Fruit fly (Drosophila melanogaster) whole organism, wandering third instar larva: ENCODE measurements around the gene sd.
A peak's percentile ranks its signal among the peaks of the same experiment; 100 is the strongest.
"Not testable (repeated sequence)": the region's sequence is repeated elsewhere in the genome, so short reads cannot be mapped to it uniquely, and the experiment has no call there.

Experiments used
- Abd-B ChIP-seq: fragments of >200 bp; optimal IDR thresholded peaks from 2 replicates; lab custom pipeline; 2017; ENCODE audit warnings: missing biosample characterization, missing genetic modification characterization
- CG32264 ChIP-seq: fragments of 200-800 bp; sonication (Bioruptor generic); optimal IDR thresholded peaks from 2 replicates; lab custom pipeline; 2016; ENCODE audit warnings: missing biosample characterization, missing genetic modification characterization
- CG9705 ChIP-seq: fragments of 200-800 bp; sonication (Bioruptor generic); optimal IDR thresholded peaks from 2 replicates; lab custom pipeline; 2018; ENCODE audit warnings: missing biosample characterization, mild to moderate bottlenecking, missing genetic modification characterization
- Dif ChIP-seq: fragments of 200-275, 200-300 bp; sonication (Bioruptor generic); optimal IDR thresholded peaks from 2 replicates; lab custom pipeline; 2018; ENCODE audit warnings: missing biosample characterization, missing genetic modification characterization; ENCODE audit not compliant: partially characterized antibody
- GATAd ChIP-seq: sonication (Bioruptor generic); optimal IDR thresholded peaks from 2 replicates; lab custom pipeline; 2016; ENCODE audit warnings: missing biosample characterization, missing genetic modification characterization
- HLH106 ChIP-seq: fragments of 200-800 bp; optimal IDR thresholded peaks from 3 replicates; lab custom pipeline; 2019; ENCODE audit warnings: missing biosample characterization, mild to moderate bottlenecking, missing genetic modification characterization, moderate library complexity
- Hnf4 ChIP-seq: fragments of 200-800 bp; sonication (Bioruptor generic); optimal IDR thresholded peaks from 2 replicates; lab custom pipeline; 2016; ENCODE audit warnings: missing biosample characterization, mild to moderate bottlenecking, missing genetic modification characterization
- Hr78 ChIP-seq: fragments of >200 bp; optimal IDR thresholded peaks from 2 replicates; lab custom pipeline; 2017; ENCODE audit warnings: missing biosample characterization, missing genetic modification characterization
- Hr83 ChIP-seq: fragments of 200-300 bp; sonication (Bioruptor generic); optimal IDR thresholded peaks from 2 replicates; lab custom pipeline; 2016; ENCODE audit warnings: missing biosample characterization, mild to moderate bottlenecking, missing genetic modification characterization, moderate library complexity; ENCODE audit not compliant: poor library complexity, severe bottlenecking
- Jra ChIP-seq: sonication (Bioruptor generic); optimal IDR thresholded peaks from 2 replicates; lab custom pipeline; 2016; ENCODE audit warnings: missing biosample characterization, missing genetic modification characterization
- Mio ChIP-seq: sonication (Bioruptor generic); optimal IDR thresholded peaks from 2 replicates; lab custom pipeline; 2016; ENCODE audit warnings: missing biosample characterization, missing genetic modification characterization
- N ChIP-seq: fragments of >200 bp; optimal IDR thresholded peaks from 2 replicates; lab custom pipeline; 2018; ENCODE audit warnings: missing biosample characterization, missing external identifiers, missing genetic modification characterization
- OdsH ChIP-seq: fragments of 200-800 bp; sonication (Bioruptor generic); optimal IDR thresholded peaks from 2 replicates; lab custom pipeline; 2016; ENCODE audit warnings: missing biosample characterization, mild to moderate bottlenecking, missing genetic modification characterization
- Rel ChIP-seq, 2 experiments: fragments of 200-800 bp; sonication (Bioruptor generic) in 1 of 2; optimal IDR thresholded peaks; 2 replicates in 1 of 2; 3 replicates in 1 of 2; lab custom pipeline; 2016 to 2019; ENCODE audit warnings: mild to moderate bottlenecking in 2 of 2, missing biosample characterization in 2 of 2, missing genetic modification characterization in 2 of 2, moderate library complexity in 1 of 2
- Sp1 ChIP-seq: fragments of 200-800 bp; sonication (Bioruptor generic); optimal IDR thresholded peaks from 3 replicates; lab custom pipeline; 2019; ENCODE audit warnings: missing biosample characterization, mild to moderate bottlenecking, missing genetic modification characterization, moderate library complexity
- Vsx2 ChIP-seq: fragments of 200-300, 225-300 bp; sonication (Bioruptor generic); optimal IDR thresholded peaks from 2 replicates; lab custom pipeline; 2018; ENCODE audit warnings: missing biosample characterization, missing genetic modification characterization; ENCODE audit not compliant: partially characterized antibody
- br ChIP-seq: fragments of 200-800 bp; sonication (Bioruptor generic); optimal IDR thresholded peaks from 2 replicates; lab custom pipeline; 2016; ENCODE audit warnings: missing biosample characterization, missing genetic modification characterization
- brk ChIP-seq: fragments of 200-800 bp; sonication (Bioruptor generic); optimal IDR thresholded peaks from 2 replicates; lab custom pipeline; 2016; ENCODE audit warnings: missing biosample characterization, mild to moderate bottlenecking, missing genetic modification characterization
- dl ChIP-seq, 2 experiments: fragments of 175-275, 200-275 bp in 1 of 2; fragments of 200-275 bp in 1 of 2; sonication (Bioruptor generic); optimal IDR thresholded peaks; lab custom pipeline; 2018; ENCODE audit warnings: mild to moderate bottlenecking in 2 of 2, missing biosample characterization in 2 of 2, missing genetic modification characterization in 2 of 2, moderate library complexity in 2 of 2; ENCODE audit not compliant: partially characterized antibody in 2 of 2, insufficient read depth in 1 of 2
- dsf ChIP-seq: sonication (Bioruptor generic); optimal IDR thresholded peaks from 2 replicates; lab custom pipeline; 2016; ENCODE audit warnings: missing biosample characterization, missing genetic modification characterization, borderline replicate concordance
- foxo ChIP-seq, 2 experiments: fragments of 200-800 bp; sonication (Bioruptor generic); optimal IDR thresholded peaks; 2 replicates in 1 of 2; 3 replicates in 1 of 2; lab custom pipeline; 2016 to 2017; ENCODE audit warnings: missing biosample characterization in 2 of 2, missing genetic modification characterization in 2 of 2
- fru ChIP-seq: fragments of 200-800 bp; sonication (Bioruptor generic); optimal IDR thresholded peaks from 3 replicates; lab custom pipeline; 2016; ENCODE audit warnings: missing biosample characterization, mild to moderate bottlenecking, missing genetic modification characterization
- h ChIP-seq: fragments of 200-800 bp; sonication (Bioruptor generic); optimal IDR thresholded peaks from 3 replicates; lab custom pipeline; 2016; ENCODE audit warnings: missing biosample characterization, mild to moderate bottlenecking, missing genetic modification characterization
- jim ChIP-seq: fragments of 175-275, 200-325 bp; sonication (Bioruptor generic); optimal IDR thresholded peaks from 2 replicates; lab custom pipeline; 2016; ENCODE audit warnings: missing biosample characterization, mild to moderate bottlenecking, missing genetic modification characterization
- lola ChIP-seq: fragments of >200 bp; optimal IDR thresholded peaks from 2 replicates; lab custom pipeline; 2017; ENCODE audit warnings: missing biosample characterization, missing genetic modification characterization
- pan ChIP-seq: fragments of >200 bp; optimal IDR thresholded peaks from 2 replicates; lab custom pipeline; 2017
- psq ChIP-seq: fragments of 200-800 bp; sonication (Bioruptor generic); optimal IDR thresholded peaks from 3 replicates; lab custom pipeline; 2017; ENCODE audit warnings: missing biosample characterization, mild to moderate bottlenecking, missing genetic modification characterization, moderate library complexity
- rgr ChIP-seq: fragments of 200-800 bp; sonication (Bioruptor generic); optimal IDR thresholded peaks from 3 replicates; lab custom pipeline; 2016; ENCODE audit warnings: missing biosample characterization, mild to moderate bottlenecking, missing genetic modification characterization
- sage ChIP-seq: fragments of 200-800 bp; sonication (Bioruptor generic); optimal IDR thresholded peaks from 2 replicates; lab custom pipeline; 2016; ENCODE audit warnings: missing biosample characterization, mild to moderate bottlenecking, missing genetic modification characterization
- woc ChIP-seq: sonication (Bioruptor generic); optimal IDR thresholded peaks from 2 replicates; lab custom pipeline; 2016; ENCODE audit warnings: missing biosample characterization, mild to moderate bottlenecking, missing genetic modification characterization

sd gene

DNA sequence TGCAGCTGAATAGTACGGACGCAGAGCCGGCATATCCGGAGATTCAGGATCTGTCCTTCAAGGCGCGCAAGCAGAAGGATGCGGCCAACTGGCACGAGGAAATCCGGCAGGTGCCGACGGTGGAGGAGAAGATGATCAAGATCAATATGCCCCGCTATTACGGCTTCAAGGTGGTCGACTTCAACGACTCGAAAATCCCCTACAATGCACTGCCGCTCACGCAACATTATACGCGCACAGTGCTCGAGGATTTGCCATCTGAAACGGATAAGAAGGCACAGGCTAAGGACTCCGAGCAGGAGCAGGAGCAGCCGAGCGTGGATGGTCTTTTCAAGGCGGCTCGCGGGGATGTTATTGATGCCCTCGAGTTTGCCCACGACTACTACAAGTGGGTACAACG lies 17.9 kb upstream of the sd start:
- TF ChIP-seq br (no peak), sage (no peak), Mio (GFP tag; lab: Kevin White, UChicago) (no peak), GATAd (GFP tag; lab: Kevin White, UChicago) (no peak), dsf (GFP tag; lab: Kevin White, UChicago) (no peak), HLH106 (no peak), Rel (GFP tag; optimal IDR thresholded peaks at IDR 0.05; lab: Kevin White, UChicago) (no peak), Rel (tag; optimal IDR thresholded peaks at IDR 0.05; lab: Kevin White, UChicago) (no peak), Hr83 (no peak), Hr78 (no peak), jim (GFP tag; lab: Kevin White, UChicago) (no peak), brk (no peak), Vsx2 (GFP tag; lab: Kevin White, UChicago) (no peak)

DNA sequence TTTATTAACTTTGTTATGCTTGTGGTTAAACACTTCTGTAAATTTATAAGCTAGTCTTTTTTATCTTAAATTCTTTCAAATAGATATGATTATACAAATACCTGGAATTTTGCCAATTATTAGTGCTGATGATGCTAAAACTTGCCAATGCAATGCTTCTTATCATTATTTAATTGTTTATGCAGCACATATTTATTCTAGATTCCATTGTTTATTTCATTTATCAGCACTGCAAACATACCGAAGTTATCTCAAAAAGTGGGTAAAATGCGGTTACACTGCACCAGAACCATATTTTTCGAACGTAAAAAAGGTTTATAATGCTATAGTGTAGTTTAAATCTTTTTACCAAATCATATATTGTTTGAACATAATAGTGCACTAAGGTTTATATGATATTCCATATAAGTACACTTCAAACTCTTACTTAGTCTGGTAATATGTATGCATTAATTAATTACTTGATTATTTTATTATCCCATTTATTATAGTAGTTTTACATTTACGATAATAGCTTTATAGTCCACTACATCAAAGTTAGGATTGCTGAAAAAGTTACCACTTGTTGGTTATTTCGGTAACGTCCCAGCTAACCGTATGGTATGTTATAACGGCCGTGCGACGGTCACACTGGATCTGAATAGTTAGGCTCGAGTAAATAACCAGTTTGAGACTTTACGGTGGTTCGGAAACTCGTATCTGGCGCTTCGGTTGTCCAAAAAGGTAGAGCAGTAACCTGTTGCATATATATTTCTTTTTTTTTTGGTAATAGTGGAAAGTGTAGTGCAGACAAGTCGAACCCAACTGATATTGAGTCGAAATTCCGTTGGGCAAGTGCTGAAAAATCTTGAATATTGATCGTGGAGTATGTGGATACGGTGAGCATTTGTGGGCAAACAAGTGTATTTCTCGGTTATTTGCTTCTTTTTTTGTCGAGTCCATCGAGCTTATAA lies 15.7 kb upstream of the sd start, which contains the start of gene Rhp:
TSS of gene Rhp (plus strand) at position 663 of the 953 bp plus-strand sequence.
- TF ChIP-seq dsf (GFP tag; lab: Kevin White, UChicago) (no peak), Dif (GFP tag; lab: Kevin White, UChicago) (no peak), lola (GFP tag; lab: Kevin White, UChicago) (no peak), Sp1 (peak; percentile 70), Abd-B (no peak), sage (peak; percentile 34), h (GFP tag; lab: Kevin White, UChicago) (peak; percentile 50), Hnf4 (GFP tag; lab: Kevin White, UChicago) (peak; percentile 40), HLH106 (peak; percentile 9), CG32264 (peak; percentile 12), fru (GFP tag; lab: Kevin White, UChicago) (peak; percentile 5), OdsH (GFP tag; lab: Kevin White, UChicago) (peak; percentile 66), CG9705 (GFP tag; lab: Kevin White, UChicago) (peak; percentile 41), psq (peak; percentile 15), dl (GFP tag; optimal IDR thresholded peaks at IDR 0.05; lab: Kevin White, UChicago; ENCODE audit: insufficient read depth in 1 of 2, partially characterized antibody in 2 of 2) (no peak), pan (no peak), foxo (GFP tag; optimal IDR thresholded peaks at IDR 0.05; lab: Kevin White, UChicago) (peak in 1 of 2 experiments; percentile 30), Vsx2 (GFP tag; lab: Kevin White, UChicago) (no peak), Hr83 (peak; percentile 52), Jra (GFP tag; lab: Kevin White, UChicago) (no peak), br (no peak), rgr (GFP tag; lab: Kevin White, UChicago) (peak; percentile 45)

DNA sequence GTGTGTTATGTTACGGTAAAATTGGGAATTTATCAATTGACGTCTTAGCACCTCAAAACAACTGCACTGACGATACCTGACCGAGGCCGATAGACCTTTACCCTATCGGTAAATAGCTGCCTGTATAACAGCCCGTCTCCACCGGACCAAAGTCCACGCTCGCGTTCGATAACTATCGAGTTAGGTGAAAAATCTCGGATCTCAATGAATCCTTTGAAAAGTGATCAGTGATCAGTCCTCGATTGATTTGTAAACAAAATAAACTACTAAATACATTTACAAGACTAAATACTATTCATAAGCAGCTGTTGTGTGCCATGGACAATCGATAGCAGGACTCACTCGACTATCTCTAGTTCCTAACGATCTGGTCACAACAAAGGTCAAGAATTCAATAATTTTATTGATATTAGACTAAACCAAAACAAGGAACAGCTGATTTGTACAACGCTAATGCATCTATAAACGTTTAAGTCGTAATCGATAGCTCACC lies 8.2 kb upstream of the sd start, which contains the start of gene sordd1:
TSS of gene sordd1 (minus strand) at position 78 of the 493 bp plus-strand sequence.
- TF ChIP-seq N = peak; percentile 66

DNA sequence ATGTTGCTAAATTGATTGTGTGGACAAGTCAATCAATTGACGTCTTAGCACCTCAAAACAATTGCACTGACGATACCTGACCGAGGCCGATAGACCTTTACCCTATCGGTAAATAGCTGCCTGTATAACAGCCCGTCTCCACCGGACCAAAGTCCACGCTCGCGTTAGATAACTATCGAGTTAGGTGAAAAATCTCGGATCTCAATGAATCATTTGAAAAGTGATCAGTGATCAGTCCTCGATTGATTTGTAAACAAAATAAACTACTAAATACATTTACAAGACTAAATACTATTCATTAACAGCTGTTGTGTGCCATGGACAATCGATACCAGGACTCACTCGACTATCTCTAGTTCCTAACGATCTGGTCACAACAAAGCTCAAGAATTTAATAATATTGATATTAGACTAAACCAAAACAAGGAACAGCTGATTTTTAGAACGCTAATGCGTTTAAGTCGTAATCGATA lies 5.0 kb upstream of the sd start, which contains the start of the genes sordd2 and CG15602:
TSS of gene sordd2 (minus strand) at position 78 of the 473 bp plus-strand sequence.
TSS of gene CG15602 (plus strand) at position 342 of the 473 bp plus-strand sequence.
- TF ChIP-seq woc, Jra, h (GFP tag; lab: Kevin White, UChicago): not testable (repeated sequence)
